Worm (Caenorhabditis elegans): Measurements from ENCODE around the gene ZK154.1.

DNA sequence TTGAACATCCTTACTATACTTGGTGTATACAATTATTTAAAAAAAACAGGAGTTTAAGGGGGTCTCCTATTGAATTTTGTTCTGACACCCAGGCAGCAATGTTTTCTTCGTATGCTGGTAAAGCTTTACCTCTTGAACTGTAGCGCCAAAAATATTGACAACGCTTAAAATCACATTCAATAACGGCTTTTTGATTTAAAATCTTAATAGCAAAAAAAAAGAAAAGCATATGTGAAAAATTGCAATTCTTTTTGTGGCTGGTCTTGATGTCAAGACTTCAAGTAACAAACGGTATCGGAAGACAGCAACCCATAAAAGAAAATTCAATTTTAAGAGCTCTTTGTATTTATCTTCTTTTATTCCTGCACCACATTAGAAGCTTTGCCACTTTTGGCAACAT, 2.5 kb downstream of the ZK154.1 start:
- TF ChIP-seq lin-39 (tag; optimal IDR thresholded peaks at IDR 0.05) (no peak), nhr-12 (tag; optimal IDR thresholded peaks at IDR 0.05) (no peak)
